Worm (Caenorhabditis elegans): ENCODE measurements around the gene Y15E3A.4.

DNA sequence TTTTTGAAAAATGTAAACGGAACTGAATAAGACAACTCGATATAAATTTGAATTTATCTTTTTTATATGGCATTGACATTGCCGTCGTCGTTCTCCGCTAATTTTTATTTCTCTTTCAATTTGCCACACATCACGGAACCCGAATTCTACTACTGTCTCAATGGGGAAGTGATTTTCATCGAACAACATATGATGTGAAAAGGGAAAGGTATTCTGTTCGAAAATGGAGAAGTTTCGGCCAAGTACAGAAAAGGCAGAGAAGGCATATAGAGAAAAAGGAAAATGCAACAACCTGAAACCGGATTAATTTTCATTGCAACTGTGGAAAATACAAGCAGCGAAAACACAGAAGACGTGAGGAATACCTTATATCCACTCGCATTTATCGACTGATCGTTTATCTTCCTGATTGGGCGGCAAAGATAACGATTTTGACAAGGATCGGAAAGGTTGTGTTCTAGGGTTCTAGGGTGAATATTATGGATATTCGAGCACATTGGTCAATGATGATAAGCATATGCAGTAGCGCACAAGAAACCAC, 44.0 kb downstream of the Y15E3A.4 start:
- TF ChIP-seq T22C8.4 (GFP tag; IDR thresholded peaks at IDR 0.05) (no peak), ztf-29 (GFP tag; IDR thresholded peaks at IDR 0.05) (no peak), med-1 (GFP tag; optimal IDR thresholded peaks at IDR 0.05; ENCODE audit: insufficient read depth) (no peak), flt-1 (GFP tag; IDR thresholded peaks at IDR 0.05) (no peak)

Data from whole organism, midembryonic.